Worm (Caenorhabditis elegans) whole organism, L4 larva: ENCODE results near the gene cisd-3.1.
A peak's percentile ranks its signal among the peaks of the same experiment; 100 is the strongest.

Experiments used
- F26F4.8 ChIP-seq: fragments of 200-800 bp; sonication (Bioruptor generic); conservative IDR thresholded peaks from 2 replicates; pipeline ENCODE4 v1.3.6; 2022; ENCODE audit warnings: missing genetic modification characterization, missing compliant biosample characterization
- F37D6.2 ChIP-seq: sonication (generic microtip); optimal IDR thresholded peaks from 2 replicates; lab custom pipeline; 2016; ENCODE audit warnings: mild to moderate bottlenecking, missing genetic modification characterization, missing compliant biosample characterization
- F49E8.2 ChIP-seq: sonication (generic microtip); optimal IDR thresholded peaks from 2 replicates; lab custom pipeline; 2016; ENCODE audit warnings: missing compliant biosample characterization, mild to moderate bottlenecking, missing genetic modification characterization, borderline replicate concordance
- T20F7.1 ChIP-seq: fragments of 200-800 bp; sonication (Bioruptor generic); optimal IDR thresholded peaks from 2 replicates; lab custom pipeline; 2018; ENCODE audit warnings: mild to moderate bottlenecking, missing genetic modification characterization, missing compliant biosample characterization
- T26A8.4 ChIP-seq: fragments of 200-800 bp; sonication (Bioruptor generic); IDR thresholded peaks from 2 replicates; pipeline ENCODE4 v1.3.6; 2022; ENCODE audit warnings: missing genetic modification characterization, missing compliant biosample characterization
- ZK337.2 ChIP-seq: fragments of 200-800 bp; sonication (Bioruptor generic); IDR thresholded peaks from 2 replicates; pipeline ENCODE4 v1.3.6; 2022; ENCODE audit warnings: missing genetic modification reagents, missing genetic modification characterization, missing compliant biosample characterization
- aha-1 ChIP-seq: fragments of 150-350 bp; peaks from one replicate; lab custom pipeline; 2014; ENCODE audit warnings: missing biosample characterization, missing genetic modification characterization
- arid-1 ChIP-seq: fragments of 200-800 bp; sonication (Bioruptor generic); conservative IDR thresholded peaks from 2 replicates; pipeline ENCODE4 v1.3.6; 2022; ENCODE audit warnings: missing genetic modification reagents, missing genetic modification characterization, missing compliant biosample characterization
- attf-4 ChIP-seq: sonication (generic microtip); optimal IDR thresholded peaks from 3 replicates; lab custom pipeline; 2017; ENCODE audit warnings: missing biosample characterization, missing genetic modification characterization
- ceh-20 ChIP-seq: fragments of 200-800 bp; sonication (Bioruptor generic); IDR thresholded peaks from 2 replicates; pipeline ENCODE4 v1.3.6; 2022; ENCODE audit warnings: missing genetic modification reagents, missing genetic modification characterization, missing compliant biosample characterization
- ceh-62 ChIP-seq: sonication (generic microtip); optimal IDR thresholded peaks from 2 replicates; lab custom pipeline; 2017; ENCODE audit warnings: missing biosample characterization, missing genetic modification characterization
- ces-1 ChIP-seq: fragments of 150-350 bp; sonication (generic microtip); optimal IDR thresholded peaks from 4 replicates; lab custom pipeline; 2014; ENCODE audit warnings: missing biosample characterization, missing genetic modification reagents, missing genetic modification characterization
- ctbp-1 ChIP-seq: fragments of 200-800 bp; sonication (Bioruptor generic); IDR thresholded peaks from 2 replicates; pipeline ENCODE4 v1.3.6; 2022; ENCODE audit warnings: missing genetic modification reagents, missing genetic modification characterization, missing compliant biosample characterization
- daf-12 ChIP-seq: fragments of 150-350 bp; optimal IDR thresholded peaks from 2 replicates; lab custom pipeline; 2014; ENCODE audit warnings: missing biosample characterization, missing genetic modification reagents, missing genetic modification characterization
- daf-19 ChIP-seq: fragments of 200-800 bp; sonication (Bioruptor generic); conservative IDR thresholded peaks from 2 replicates; pipeline ENCODE4 v1.3.6; 2022; ENCODE audit warnings: missing genetic modification characterization, missing compliant biosample characterization
- daf-8 ChIP-seq: fragments of 200-800 bp; sonication (Bioruptor generic); IDR thresholded peaks from 2 replicates; pipeline ENCODE4 v1.3.6; 2022; ENCODE audit warnings: missing genetic modification characterization, missing compliant biosample characterization
- dmd-6 ChIP-seq: fragments of 200-800 bp; sonication (Bioruptor generic); IDR thresholded peaks from 2 replicates; pipeline ENCODE4 v1.3.6; 2022; ENCODE audit warnings: missing genetic modification reagents, missing genetic modification characterization, missing compliant biosample characterization
- dpl-1 ChIP-seq: fragments of 150-350 bp; optimal IDR thresholded peaks from 2 replicates; lab custom pipeline; 2014; ENCODE audit warnings: missing biosample characterization, missing genetic modification reagents, missing genetic modification characterization
- duxl-1 ChIP-seq: sonication (generic microtip); optimal IDR thresholded peaks from 2 replicates; lab custom pipeline; 2016; ENCODE audit warnings: mild to moderate bottlenecking, missing genetic modification characterization, moderate library complexity, missing compliant biosample characterization; ENCODE audit not compliant: poor library complexity
- dve-1 ChIP-seq: sonication (generic microtip); optimal IDR thresholded peaks from 2 replicates; lab custom pipeline; 2017; ENCODE audit warnings: antibody characterized with exemption, mild to moderate bottlenecking, missing genetic modification characterization, missing compliant biosample characterization; ENCODE audit not compliant: insufficient read depth
- egl-27 ChIP-seq: sonication (generic microtip); optimal IDR thresholded peaks from 3 replicates; lab custom pipeline; 2017; ENCODE audit warnings: missing biosample characterization, missing genetic modification reagents, missing genetic modification characterization
- egl-43 ChIP-seq: fragments of 200-800 bp; sonication (Bioruptor generic); IDR thresholded peaks from 2 replicates; pipeline ENCODE4 v1.3.6; 2022; ENCODE audit warnings: missing genetic modification reagents, missing genetic modification characterization, missing compliant biosample characterization
- fos-1 ChIP-seq: fragments of 150-350 bp; optimal IDR thresholded peaks from 2 replicates; lab custom pipeline; 2014; ENCODE audit warnings: missing biosample characterization, missing genetic modification characterization
- gei-8 ChIP-seq: fragments of 200-800 bp; sonication (Bioruptor generic); optimal IDR thresholded peaks from 2 replicates; lab custom pipeline; 2018; ENCODE audit warnings: mild to moderate bottlenecking, missing genetic modification characterization, missing compliant biosample characterization
- hlh-11 ChIP-seq: fragments of 200-800 bp; sonication (Bioruptor generic); optimal IDR thresholded peaks from 2 replicates; lab custom pipeline; 2018; ENCODE audit warnings: mild to moderate bottlenecking, missing genetic modification characterization, missing compliant biosample characterization
- hmg-1.1 ChIP-seq: fragments of 200-800 bp; sonication (Bioruptor generic); IDR thresholded peaks from 2 replicates; pipeline ENCODE4 v1.3.6; 2022; ENCODE audit warnings: missing genetic modification reagents, missing genetic modification characterization, missing compliant biosample characterization
- lin-1 ChIP-seq: fragments of 200-800 bp; sonication (Bioruptor generic); IDR thresholded peaks from 2 replicates; pipeline ENCODE4 v1.3.6; 2022; ENCODE audit warnings: missing genetic modification reagents, missing genetic modification characterization, missing compliant biosample characterization
- lin-38 ChIP-seq: fragments of 200-800 bp; sonication (Bioruptor generic); IDR thresholded peaks from 2 replicates; pipeline ENCODE4 v1.3.6; 2022; ENCODE audit warnings: missing genetic modification reagents, missing genetic modification characterization, missing compliant biosample characterization
- lsy-2 ChIP-seq, 2 experiments: fragments of 150-350 bp in 1 of 2; sonication (generic microtip) in 1 of 2; optimal IDR thresholded peaks; 2 replicates each; lab custom pipeline; 2014 to 2017; ENCODE audit warnings: missing biosample characterization in 2 of 2, missing genetic modification characterization in 2 of 2
- mdl-1 ChIP-seq, 2 experiments: fragments of 150-350 bp in 1 of 2; sonication (generic microtip) in 1 of 2; optimal IDR thresholded peaks; 2 replicates each; lab custom pipeline; 2014 to 2017; ENCODE audit warnings: missing biosample characterization in 2 of 2, missing genetic modification characterization in 2 of 2
- mdt-29 ChIP-seq: fragments of 200-800 bp; sonication (Bioruptor generic); IDR thresholded peaks from 2 replicates; pipeline ENCODE4 v1.3.6; 2022; ENCODE audit warnings: missing genetic modification reagents, missing genetic modification characterization, missing compliant biosample characterization
- nhr-10 ChIP-seq: fragments of 150-350 bp; optimal IDR thresholded peaks from 2 replicates; lab custom pipeline; 2014; ENCODE audit warnings: missing biosample characterization, missing genetic modification characterization
- nhr-25 ChIP-seq: sonication (generic microtip); optimal IDR thresholded peaks from 2 replicates; lab custom pipeline; 2017; ENCODE audit warnings: missing genetic modification characterization, mild to moderate bottlenecking, missing compliant biosample characterization, antibody characterized with exemption, moderate library complexity, borderline replicate concordance; ENCODE audit not compliant: insufficient read depth
- nhr-28 ChIP-seq: fragments of 150-350 bp; optimal IDR thresholded peaks from 2 replicates; lab custom pipeline; 2014; ENCODE audit warnings: missing biosample characterization, missing genetic modification characterization
- nhr-42 ChIP-seq: fragments of 200-800 bp; sonication (Bioruptor generic); IDR thresholded peaks from 2 replicates; pipeline ENCODE4 v1.3.6; 2022; ENCODE audit warnings: missing genetic modification characterization, missing compliant biosample characterization
- nhr-48 ChIP-seq: sonication (generic microtip); optimal IDR thresholded peaks from 2 replicates; lab custom pipeline; 2016; ENCODE audit warnings: mild to moderate bottlenecking, missing genetic modification characterization, missing compliant biosample characterization
- nhr-77 ChIP-seq: fragments of 150-350 bp; optimal IDR thresholded peaks from 2 replicates; lab custom pipeline; 2014; ENCODE audit warnings: missing biosample characterization, missing genetic modification characterization
- pqm-1 ChIP-seq: sonication (generic microtip); optimal IDR thresholded peaks from 2 replicates; lab custom pipeline; 2017; ENCODE audit warnings: missing biosample characterization, missing genetic modification characterization
- rbr-2 ChIP-seq: sonication (generic microtip); optimal IDR thresholded peaks from 2 replicates; lab custom pipeline; 2016; ENCODE audit warnings: missing genotype, missing genetic modification characterization, missing compliant biosample characterization
- set-16 ChIP-seq: fragments of 200-800 bp; sonication (Bioruptor generic); IDR thresholded peaks from 2 replicates; pipeline ENCODE4 v1.3.6; 2022; ENCODE audit warnings: missing genetic modification reagents, missing genetic modification characterization, missing compliant biosample characterization
- skn-1 ChIP-seq: fragments of 150-350 bp; optimal IDR thresholded peaks from 2 replicates; lab custom pipeline; 2014; ENCODE audit warnings: missing biosample characterization, missing genetic modification characterization
- spr-1 ChIP-seq: sonication (generic microtip); optimal IDR thresholded peaks from 2 replicates; lab custom pipeline; 2016; ENCODE audit warnings: mild to moderate bottlenecking, missing genetic modification characterization, missing compliant biosample characterization
- tag-97 ChIP-seq: fragments of 200-800 bp; sonication (Bioruptor generic); IDR thresholded peaks from 2 replicates; pipeline ENCODE4 v1.3.6; 2022; ENCODE audit warnings: missing genetic modification characterization, missing compliant biosample characterization
- tra-1 ChIP-seq: fragments of 200-800 bp; sonication (Bioruptor generic); IDR thresholded peaks from 2 replicates; pipeline ENCODE4 v1.3.6; 2022; ENCODE audit warnings: missing genetic modification reagents, missing genetic modification characterization, missing compliant biosample characterization
- unc-130 ChIP-seq: sonication (generic microtip); optimal IDR thresholded peaks from 2 replicates; lab custom pipeline; 2016; ENCODE audit warnings: missing genetic modification reagents, missing genetic modification characterization, missing compliant biosample characterization
- vab-7 ChIP-seq: fragments of 200-800 bp; sonication (Bioruptor generic); IDR thresholded peaks from 2 replicates; pipeline ENCODE4 v1.3.6; 2022; ENCODE audit warnings: missing genetic modification reagents, missing genetic modification characterization, missing compliant biosample characterization
- zfp-2 ChIP-seq: sonication (generic microtip); optimal IDR thresholded peaks from 2 replicates; lab custom pipeline; 2016; ENCODE audit warnings: mild to moderate bottlenecking, missing genetic modification characterization, missing compliant biosample characterization
- zfp-3 ChIP-seq: fragments of 200-800 bp; sonication (Bioruptor generic); conservative IDR thresholded peaks from 2 replicates; pipeline ENCODE4 v1.3.6; 2022; ENCODE audit warnings: missing genetic modification reagents, missing genetic modification characterization, missing compliant biosample characterization

cisd-3.1 gene

ce11 chrIII:4555345-4555744 is 12.7 kb downstream of the cisd-3.1 start:
- peak; percentile 31; the same call in 1 of the 2 replicates for TF ChIP-seq hmg-1.1 (GFP tag; lab: Robert Waterston, UW)
- TF ChIP-seq ceh-62 (tag; lab: Kevin White, UChicago), result no peak
- peak; percentile 15 for TF ChIP-seq rbr-2 (tag; lab: Kevin White, UChicago)
- TF ChIP-seq lsy-2 (tag; optimal IDR thresholded peaks at IDR 0.05; lab: Kevin White, UChicago), result peak in 1 of 2 experiments; percentile 14

DNA sequence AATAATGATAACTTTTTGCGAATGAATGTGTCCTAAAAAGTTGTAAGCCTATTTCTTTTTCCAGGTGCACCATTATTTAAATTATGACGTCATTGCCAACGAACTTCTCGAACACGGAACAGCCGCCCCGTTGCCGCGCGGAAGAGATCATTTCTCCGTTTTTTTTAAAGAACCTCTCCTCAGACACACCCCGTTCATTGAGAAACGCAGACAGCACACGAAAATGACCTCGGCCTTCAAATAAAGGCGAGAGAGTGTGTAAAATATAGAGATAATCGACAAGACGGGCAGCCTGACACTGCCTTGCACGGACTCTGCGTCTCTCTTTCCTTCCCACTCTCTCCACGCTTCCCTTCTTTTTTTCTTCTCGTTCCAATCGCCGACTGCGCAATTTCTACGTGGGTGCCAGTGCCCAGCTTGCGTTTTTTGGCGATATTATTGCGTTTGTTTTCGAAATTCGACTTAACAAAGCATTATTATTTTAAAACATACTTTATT is 17.8 kb downstream of the cisd-3.1 start:
- peak; percentile 8 for TF ChIP-seq gei-8 (GFP tag; lab: Kevin White, UChicago)
- TF ChIP-seq dpl-1 (GFP tag; lab: Kevin White, UChicago), result peak; percentile 56
- TF ChIP-seq arid-1 (GFP tag; lab: Robert Waterston, UW), result peak; percentile 39
- TF ChIP-seq zfp-3 (GFP tag; lab: Robert Waterston, UW), result 0 out of 2 replicates have a peak, but pooled peaks have one; percentile 27
- TF ChIP-seq nhr-77 (tag; lab: Kevin White, UChicago), result no peak
- TF ChIP-seq pqm-1 (tag; lab: Kevin White, UChicago), result peak; percentile 26
- no peak for TF ChIP-seq daf-19 (GFP tag; lab: Robert Waterston, UW)
- TF ChIP-seq nhr-10, result peak; percentile 21
- TF ChIP-seq F26F4.8, result no peak
- TF ChIP-seq set-16 (GFP tag; lab: Robert Waterston, UW), result peak; percentile 67
- peak; percentile 75 for TF ChIP-seq nhr-28 (tag; lab: Kevin White, UChicago)
- TF ChIP-seq dmd-6 (GFP tag; lab: Robert Waterston, UW), result peak; percentile 64
- TF ChIP-seq fos-1 (tag; lab: Kevin White, UChicago), result no peak
- peak; percentile 60; the same call in 1 of the 2 replicates for TF ChIP-seq ctbp-1 (GFP tag; lab: Robert Waterston, UW)
- TF ChIP-seq F37D6.2 (tag; lab: Kevin White, UChicago), result peak; percentile 59
- TF ChIP-seq T20F7.1, result no peak
- TF ChIP-seq tag-97 (GFP tag; lab: Robert Waterston, UW), result no peak
- no peak for TF ChIP-seq daf-8 (GFP tag; lab: Robert Waterston, UW)
- no peak for TF ChIP-seq ces-1 (GFP tag; lab: Kevin White, UChicago)
- TF ChIP-seq lin-1 (GFP tag; lab: Robert Waterston, UW), result peak; percentile 66; the same call in 1 of the 2 replicates
- TF ChIP-seq nhr-48 (tag; lab: Kevin White, UChicago), result peak; percentile 76
- peak; percentile 47 to 63 for TF ChIP-seq mdl-1 (tag; optimal IDR thresholded peaks at IDR 0.05; lab: Kevin White, UChicago)
- TF ChIP-seq rbr-2 (tag; lab: Kevin White, UChicago), result peak; percentile 72
- TF ChIP-seq egl-43 (GFP tag; lab: Robert Waterston, UW), result peak; percentile 79
- TF ChIP-seq lin-38 (GFP tag; lab: Robert Waterston, UW), result peak; percentile 51
- TF ChIP-seq attf-4 (tag; lab: Kevin White, UChicago), result peak; percentile 67
- no peak for TF ChIP-seq daf-12 (tag; lab: Kevin White, UChicago)
- TF ChIP-seq vab-7, result 0 out of 2 replicates have a peak, but pooled peaks have one; percentile 30
- TF ChIP-seq egl-27, result no peak
- TF ChIP-seq dve-1 (tag; lab: Kevin White, UChicago), result peak; percentile 81
- TF ChIP-seq F49E8.2 (tag; lab: Kevin White, UChicago), result no peak
- TF ChIP-seq ZK337.2 (GFP tag; lab: Robert Waterston, UW), result no peak
- TF ChIP-seq hlh-11 (tag; lab: Kevin White, UChicago), result peak; percentile 95
- no peak for TF ChIP-seq nhr-42 (GFP tag; lab: Robert Waterston, UW)
- 0 out of 2 replicates have a peak, but pooled peaks have one; percentile 58 for TF ChIP-seq tra-1 (GFP tag; lab: Robert Waterston, UW)
- peak; percentile 78 for TF ChIP-seq T26A8.4
- no peak for TF ChIP-seq skn-1
- peak; percentile 63 for TF ChIP-seq duxl-1 (tag; lab: Kevin White, UChicago)
- TF ChIP-seq zfp-2 (tag; lab: Kevin White, UChicago), result no peak
- TF ChIP-seq spr-1 (tag; lab: Kevin White, UChicago), result peak; percentile 31
- TF ChIP-seq mdt-29 (GFP tag; lab: Robert Waterston, UW), result no peak
- TF ChIP-seq nhr-25 (tag; lab: Kevin White, UChicago), result peak; percentile 91
- peak; percentile 95 for TF ChIP-seq aha-1 (tag; lab: Kevin White, UChicago)
- TF ChIP-seq unc-130 (GFP tag; lab: Kevin White, UChicago), result no peak
- 0 out of 2 replicates have a peak, but pooled peaks have one; percentile 26 for TF ChIP-seq ceh-20 (GFP tag; lab: Robert Waterston, UW)
- peak; percentile 87 for TF ChIP-seq hmg-1.1 (GFP tag; lab: Robert Waterston, UW)
